Fruit fly (Drosophila melanogaster): ENCODE data around the gene Cyp305a1.
A peak's percentile ranks its signal among the peaks of the same experiment; 100 is the strongest.

Cyp305a1 gene

dm6 chr3L:19794203-19794802, 18.8 kb downstream of the Cyp305a1 start (continued):
- TF ChIP-seq Ets97D (GFP tag; optimal IDR thresholded peaks at IDR 0.05) (peak; percentile 44), CG9876 (GFP tag; optimal IDR thresholded peaks at IDR 0.05) (peak; percentile 12), CG14965 (GFP tag; optimal IDR thresholded peaks at IDR 0.05; ENCODE audit: borderline replicate concordance) (peak; percentile 57), tgo (GFP tag; IDR thresholded peaks at IDR 0.05) (peak; percentile 74), ash1 (GFP tag; optimal IDR thresholded peaks at IDR 0.05) (no peak), tio (GFP tag; optimal IDR thresholded peaks at IDR 0.05) (peak; percentile 82), GATAe (GFP tag; conservative IDR thresholded peaks at IDR 0.05) (no peak; the same call in 1 of the 2 replicates), Lim3 (GFP tag; IDR thresholded peaks at IDR 0.05) (no peak), CG7987 (GFP tag; optimal IDR thresholded peaks at IDR 0.05) (peak; percentile 40), bsh (GFP tag; optimal IDR thresholded peaks at IDR 0.05) (peak; percentile 74 to 93), CG12236 (GFP tag; optimal IDR thresholded peaks at IDR 0.05) (peak; percentile 47), pzg (GFP tag; optimal IDR thresholded peaks at IDR 0.05) (no peak), kay (GFP tag; optimal IDR thresholded peaks at IDR 0.05) (peak; percentile 87), sens (GFP tag) (peak; percentile 97), CG8765 (GFP tag; IDR thresholded peaks at IDR 0.05) (no peak), Dek (tag; optimal IDR thresholded peaks at IDR 0.05) (peak; percentile 77), CG6854 (GFP tag; optimal IDR thresholded peaks at IDR 0.05) (peak; percentile 84), Poxn (GFP tag; IDR thresholded peaks at IDR 0.05) (0 out of 2 replicates have a peak, but pooled peaks have one; percentile 3), CG17361 (GFP tag; IDR thresholded peaks at IDR 0.05) (peak; percentile 92)

DNA sequence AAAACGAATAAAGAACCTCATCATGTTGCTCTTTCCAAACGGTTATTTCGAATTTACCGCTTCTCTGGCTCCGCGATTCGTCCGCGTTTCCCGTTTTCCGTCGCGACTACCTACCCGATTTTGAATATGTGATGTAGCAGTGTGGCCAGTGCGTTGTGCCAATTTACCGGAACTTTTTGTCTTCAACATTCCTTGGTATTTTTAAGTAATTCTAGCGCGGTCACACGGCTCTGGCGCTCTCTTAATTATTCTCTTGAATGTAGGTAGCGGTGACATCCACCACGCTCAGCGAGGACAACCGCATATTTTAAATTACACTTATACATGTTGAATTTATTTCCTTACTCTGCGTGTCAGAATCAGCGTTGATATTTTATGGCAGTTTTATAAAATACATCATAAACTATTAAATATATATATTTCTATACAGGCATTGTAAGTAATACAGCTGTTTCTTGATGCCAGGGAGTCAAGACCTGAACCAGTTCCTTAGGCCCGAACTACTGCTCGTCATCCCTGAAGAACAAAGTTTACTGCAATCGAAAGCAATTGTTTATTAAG, 19.6 kb downstream of the Cyp305a1 start, which contains the start of the genes CG42637, Gyc76C and SREBP:
Gene CG42637, minus strand, starts transcription at position 132 of the 561 bp plus-strand sequence.
Gene Gyc76C, minus strand, starts transcription at position 132 of the 561 bp plus-strand sequence.
Gene SREBP, plus strand, starts transcription at position 498 of the 561 bp plus-strand sequence.
- peak; percentile 42 for TF ChIP-seq CG30020 (tag; optimal IDR thresholded peaks at IDR 0.05)
- TF ChIP-seq Dad (GFP tag; optimal IDR thresholded peaks at IDR 0.05) = peak; percentile 48
- TF ChIP-seq CG34422 (GFP tag; IDR thresholded peaks at IDR 0.05) = no peak
- no peak for TF ChIP-seq Poxn (GFP tag; IDR thresholded peaks at IDR 0.05)
- peak; percentile 11 for TF ChIP-seq bigmax (GFP tag; optimal IDR thresholded peaks at IDR 0.05)
- TF ChIP-seq CG4424 (GFP tag; optimal IDR thresholded peaks at IDR 0.05) = peak; percentile 2
- no peak for TF ChIP-seq CG9727 (GFP tag; optimal IDR thresholded peaks at IDR 0.05)
- TF ChIP-seq grau (tag; optimal IDR thresholded peaks at IDR 0.05) = peak; percentile 32
- TF ChIP-seq fd102C (GFP tag; optimal IDR thresholded peaks at IDR 0.05) = no peak
- TF ChIP-seq Ptx1 (GFP tag; IDR thresholded peaks at IDR 0.05) = no peak
- no peak for TF ChIP-seq NC2α (GFP tag; optimal IDR thresholded peaks at IDR 0.05)
- TF ChIP-seq CG11093 (GFP tag; IDR thresholded peaks at IDR 0.05) = no peak
- TF ChIP-seq pho (GFP tag; optimal IDR thresholded peaks at IDR 0.05) = no peak
- TF ChIP-seq CG17328 (GFP tag; IDR thresholded peaks at IDR 0.05) = no peak
- peak; percentile 47 for TF ChIP-seq Sin3A (optimal IDR thresholded peaks at IDR 0.05)
- TF ChIP-seq hbn (GFP tag; IDR thresholded peaks at IDR 0.05; ENCODE audit: partially characterized antibody) = 0 out of 2 replicates have a peak, but pooled peaks have one; percentile 25
- peak; percentile 90 for TF ChIP-seq pita (GFP tag; optimal IDR thresholded peaks at IDR 0.05)
- TF ChIP-seq Med (GFP tag) = peak; percentile 91
- peak; percentile 4; the same call in 1 of the 2 replicates for TF ChIP-seq Atf6 (GFP tag; IDR thresholded peaks at IDR 0.05)
- peak; percentile 28 for TF ChIP-seq ewg (GFP tag; optimal IDR thresholded peaks at IDR 0.05)
- peak; percentile 75 for TF ChIP-seq CG42726 (GFP tag; IDR thresholded peaks at IDR 0.05; ENCODE audit: partially characterized antibody)
- TF ChIP-seq Sry-β (GFP tag; optimal IDR thresholded peaks at IDR 0.05) = peak; percentile 31
- no peak for TF ChIP-seq cwo (GFP tag; optimal IDR thresholded peaks at IDR 0.05)
- TF ChIP-seq CG10366 (GFP tag; IDR thresholded peaks at IDR 0.05) = peak; percentile 9; the same call in 1 of the 2 replicates
- no peak for TF ChIP-seq Optix (GFP tag; IDR thresholded peaks at IDR 0.05)
- peak; percentile 45 for TF ChIP-seq CG15011 (GFP tag; optimal IDR thresholded peaks at IDR 0.05)
- peak; percentile 71 for TF ChIP-seq ash1 (GFP tag; optimal IDR thresholded peaks at IDR 0.05)
- peak; percentile 63 for TF ChIP-seq HmgZ (tag; optimal IDR thresholded peaks at IDR 0.05)
- peak; percentile 60 for TF ChIP-seq CG8924 (tag; optimal IDR thresholded peaks at IDR 0.05)
- peak; percentile 12 for TF ChIP-seq repo (GFP tag; optimal IDR thresholded peaks at IDR 0.05)
- TF ChIP-seq gce (GFP tag; IDR thresholded peaks at IDR 0.05) = peak; percentile 11; the same call in 1 of the 3 replicates
- peak; percentile 10 for TF ChIP-seq CG12104 (GFP tag; optimal IDR thresholded peaks at IDR 0.05)
